Fruit fly (Drosophila melanogaster) whole organism, embryonic: ENCODE data around the gene Atat.

Experiments used
- Aef1 ChIP-seq: fragments of 200-800 bp; sonication (Bioruptor generic); IDR thresholded peaks from 3 replicates; pipeline ENCODE4 v1.3.6; 2022; ENCODE audit warnings: missing biosample characterization, missing genetic modification characterization
- Bteb2 ChIP-seq: fragments of 200-800 bp; sonication (Bioruptor generic); optimal IDR thresholded peaks from 2 replicates; lab custom pipeline; 2016; ENCODE audit warnings: missing biosample characterization, missing genetic modification characterization
- CG10431 ChIP-seq: fragments of 200-800 bp; sonication (Bioruptor generic); optimal IDR thresholded peaks from 3 replicates; lab custom pipeline; 2018; ENCODE audit warnings: missing biosample characterization, mild to moderate bottlenecking, missing genetic modification characterization
- CG10543 ChIP-seq: fragments of 200-800 bp; sonication (Bioruptor generic); optimal IDR thresholded peaks from 3 replicates; lab custom pipeline; 2017; ENCODE audit warnings: missing biosample characterization, mild to moderate bottlenecking, missing genetic modification characterization, moderate library complexity
- CG11504 ChIP-seq: fragments of 200-800 bp; sonication (Bioruptor generic); optimal IDR thresholded peaks from 3 replicates; lab custom pipeline; 2019; ENCODE audit warnings: missing biosample characterization, mild to moderate bottlenecking, missing genetic modification characterization, moderate library complexity
- CG12104 ChIP-seq: fragments of 200-800 bp; sonication (Bioruptor generic); optimal IDR thresholded peaks from 3 replicates; lab custom pipeline; 2016; ENCODE audit warnings: missing biosample characterization, missing genetic modification characterization
- CG12769 ChIP-seq: fragments of 200-800 bp; sonication (Bioruptor generic); optimal IDR thresholded peaks from 2 replicates; lab custom pipeline; 2019; ENCODE audit warnings: missing biosample characterization, mild to moderate bottlenecking, missing genetic modification characterization, moderate library complexity
- CG2116 ChIP-seq: fragments of 200-800 bp; sonication (Bioruptor generic); optimal IDR thresholded peaks from 3 replicates; lab custom pipeline; 2018; ENCODE audit warnings: missing biosample characterization, mild to moderate bottlenecking, missing genetic modification characterization
- CG2120 ChIP-seq: fragments of 200-800 bp; sonication (Bioruptor generic); optimal IDR thresholded peaks from 3 replicates; lab custom pipeline; 2016; ENCODE audit warnings: missing biosample characterization, missing genetic modification characterization
- CG3281 ChIP-seq: fragments of 200-800 bp; sonication (Bioruptor generic); optimal IDR thresholded peaks from 3 replicates; lab custom pipeline; 2017; ENCODE audit warnings: missing biosample characterization, mild to moderate bottlenecking, missing genetic modification characterization
- CG43689 ChIP-seq: fragments of 200-800 bp; sonication (Bioruptor generic); IDR thresholded peaks from 2 replicates; pipeline ENCODE4 v1.3.6; 2022; ENCODE audit warnings: missing biosample characterization, missing genetic modification characterization
- CG6654 ChIP-seq: fragments of 200-800 bp; sonication (Bioruptor generic); optimal IDR thresholded peaks from 2 replicates; lab custom pipeline; 2017; ENCODE audit warnings: missing biosample characterization, mild to moderate bottlenecking, missing genetic modification characterization
- CG6854 ChIP-seq: fragments of 200-800 bp; sonication (Bioruptor generic); optimal IDR thresholded peaks from 3 replicates; lab custom pipeline; 2017; ENCODE audit warnings: missing biosample characterization, mild to moderate bottlenecking, missing genetic modification characterization
- CG7556 ChIP-seq: fragments of 200-800 bp; sonication (Bioruptor generic); optimal IDR thresholded peaks from 2 replicates; lab custom pipeline; 2017; ENCODE audit warnings: missing biosample characterization, mild to moderate bottlenecking, missing genetic modification characterization
- CG7745 ChIP-seq: fragments of 200-800 bp; sonication (Bioruptor generic); optimal IDR thresholded peaks from 2 replicates; lab custom pipeline; 2018; ENCODE audit warnings: missing biosample characterization, mild to moderate bottlenecking, missing genetic modification characterization, moderate library complexity
- CG7786 ChIP-seq: fragments of 200-800 bp; sonication (Bioruptor generic); optimal IDR thresholded peaks from 2 replicates; lab custom pipeline; 2016; ENCODE audit warnings: missing biosample characterization, missing genetic modification characterization
- CG8478 ChIP-seq: fragments of >200 bp; optimal IDR thresholded peaks from 2 replicates; lab custom pipeline; 2018
- CG8924 ChIP-seq: fragments of 200-800 bp; optimal IDR thresholded peaks from 3 replicates; lab custom pipeline; 2019; ENCODE audit warnings: missing biosample characterization, mild to moderate bottlenecking, missing genetic modification characterization, moderate library complexity
- CG8944 ChIP-seq: fragments of 200-800 bp; sonication (Bioruptor generic); optimal IDR thresholded peaks from 3 replicates; lab custom pipeline; 2016; ENCODE audit warnings: missing biosample characterization, missing genetic modification characterization
- CG9437 ChIP-seq: fragments of 200-800 bp; sonication (Bioruptor generic); optimal IDR thresholded peaks from 2 replicates; lab custom pipeline; 2018; ENCODE audit warnings: missing biosample characterization, mild to moderate bottlenecking, missing genetic modification characterization
- CoRest ChIP-seq: fragments of 200-800 bp; sonication (Bioruptor generic); optimal IDR thresholded peaks from 3 replicates; lab custom pipeline; 2018; ENCODE audit warnings: missing biosample characterization, mild to moderate bottlenecking, missing genetic modification characterization, moderate library complexity
- D19A ChIP-seq: fragments of 200-800 bp; optimal IDR thresholded peaks from 3 replicates; lab custom pipeline; 2019; ENCODE audit warnings: missing biosample characterization, mild to moderate bottlenecking, missing genetic modification characterization, moderate library complexity
- Drgx ChIP-seq: fragments of 200-800 bp; sonication (Bioruptor generic); IDR thresholded peaks from 2 replicates; pipeline ENCODE4 v1.3.6; 2022; ENCODE audit warnings: missing biosample characterization, missing genetic modification characterization
- Ets65A ChIP-seq: fragments of 200-800 bp; sonication (Bioruptor generic); peaks from one replicate; lab custom pipeline; 2016; ENCODE audit warnings: missing biosample characterization, missing genetic modification characterization
- Fer1 ChIP-seq: fragments of 200-800 bp; sonication (Bioruptor generic); optimal IDR thresholded peaks from 2 replicates; lab custom pipeline; 2017; ENCODE audit warnings: missing biosample characterization, mild to moderate bottlenecking, missing genetic modification characterization
- Hr3 ChIP-seq: fragments of 200-800 bp; sonication (Bioruptor generic); optimal IDR thresholded peaks from 3 replicates; lab custom pipeline; 2016; ENCODE audit warnings: missing biosample characterization, missing genetic modification characterization
- Hr51 ChIP-seq, 2 experiments: fragments of 200-800 bp; sonication (Bioruptor generic); optimal IDR thresholded peaks; 2 replicates in 1 of 2; 3 replicates in 1 of 2; lab custom pipeline; 2016 to 2018; ENCODE audit warnings: missing biosample characterization in 2 of 2, missing genetic modification characterization in 2 of 2, mild to moderate bottlenecking in 1 of 2, moderate library complexity in 1 of 2
- Meics ChIP-seq: fragments of 200-800 bp; sonication (Bioruptor generic); optimal IDR thresholded peaks from 2 replicates; lab custom pipeline; 2017; ENCODE audit warnings: missing biosample characterization, mild to moderate bottlenecking, missing genetic modification characterization
- NFAT ChIP-seq: fragments of 200-800 bp; sonication (Bioruptor generic); IDR thresholded peaks from 2 replicates; pipeline ENCODE4 v1.3.6; 2022; ENCODE audit warnings: missing biosample characterization, missing genetic modification characterization
- Rx ChIP-seq: fragments of 200-800 bp; sonication (Bioruptor generic); IDR thresholded peaks from 2 replicates; pipeline ENCODE4 v1.3.6; 2022; ENCODE audit warnings: missing biosample characterization, missing genetic modification characterization
- ash1 ChIP-seq: fragments of 200-800 bp; sonication (Bioruptor generic); optimal IDR thresholded peaks from 2 replicates; lab custom pipeline; 2018; ENCODE audit warnings: missing biosample characterization, mild to moderate bottlenecking, missing genetic modification characterization
- az2 ChIP-seq: fragments of 200-800 bp; sonication (Bioruptor generic); optimal IDR thresholded peaks from 3 replicates; lab custom pipeline; 2016; ENCODE audit warnings: missing biosample characterization, missing genetic modification characterization
- chif ChIP-seq, 2 experiments: fragments of 200-800 bp; sonication (Bioruptor generic); optimal IDR thresholded peaks; 3 replicates each; lab custom pipeline; 2016; ENCODE audit warnings: missing biosample characterization in 2 of 2, missing genetic modification characterization in 2 of 2
- dm ChIP-seq: fragments of 200-800 bp; sonication (Bioruptor generic); optimal IDR thresholded peaks from 3 replicates; lab custom pipeline; 2016; ENCODE audit warnings: missing biosample characterization, missing genetic modification characterization
- fd96Cb ChIP-seq: fragments of 200-800 bp; sonication (Bioruptor generic); optimal IDR thresholded peaks from 2 replicates; lab custom pipeline; 2018; ENCODE audit warnings: missing biosample characterization, mild to moderate bottlenecking, missing genetic modification characterization, moderate library complexity
- gcm ChIP-seq: fragments of 200-800 bp; sonication (Bioruptor generic); optimal IDR thresholded peaks from 2 replicates; lab custom pipeline; 2019; ENCODE audit warnings: missing biosample characterization, mild to moderate bottlenecking, missing genetic modification characterization, moderate library complexity
- ind ChIP-seq: fragments of 200-800 bp; sonication (Bioruptor generic); optimal IDR thresholded peaks from 3 replicates; lab custom pipeline; 2016; ENCODE audit warnings: missing biosample characterization, missing genetic modification characterization
- lab ChIP-seq: fragments of 200-800 bp; sonication (Bioruptor generic); optimal IDR thresholded peaks from 3 replicates; lab custom pipeline; 2017; ENCODE audit warnings: missing biosample characterization, missing genetic modification characterization, mild to moderate bottlenecking, moderate library complexity, missing genetic modification reagents
- nmo ChIP-seq: fragments of 200-800 bp; sonication (Bioruptor generic); optimal IDR thresholded peaks from 2 replicates; lab custom pipeline; 2018; ENCODE audit warnings: missing biosample characterization, mild to moderate bottlenecking, missing genetic modification characterization, moderate library complexity
- phol ChIP-seq: fragments of 200-800 bp; sonication (Bioruptor generic); optimal IDR thresholded peaks from 3 replicates; lab custom pipeline; 2018; ENCODE audit warnings: missing biosample characterization, mild to moderate bottlenecking, missing genetic modification characterization, moderate library complexity
- pita ChIP-seq: fragments of 200-800 bp; sonication (Bioruptor generic); optimal IDR thresholded peaks from 2 replicates; lab custom pipeline; 2017; ENCODE audit warnings: missing biosample characterization, mild to moderate bottlenecking, missing genetic modification characterization
- repo ChIP-seq: fragments of 200-800 bp; sonication (Bioruptor generic); optimal IDR thresholded peaks from 2 replicates; lab custom pipeline; 2016; ENCODE audit warnings: missing biosample characterization, missing genetic modification characterization
- sens ChIP-seq: fragments of 200-800 bp; sonication (Bioruptor generic); peaks from one replicate; lab custom pipeline; 2016; ENCODE audit warnings: missing biosample characterization, missing genetic modification characterization
- shn ChIP-seq: fragments of 200-800 bp; sonication (Bioruptor generic); optimal IDR thresholded peaks from 3 replicates; lab custom pipeline; 2016; ENCODE audit warnings: missing biosample characterization, missing genetic modification characterization
- sisA ChIP-seq: fragments of 200-800 bp; sonication (Bioruptor generic); IDR thresholded peaks from 2 replicates; pipeline ENCODE4 v1.3.6; 2022; ENCODE audit warnings: missing biosample characterization, missing genetic modification characterization
- slbo ChIP-seq: fragments of 200-800 bp; sonication (Bioruptor generic); IDR thresholded peaks from 2 replicates; pipeline ENCODE4 v1.3.6; 2022; ENCODE audit warnings: missing biosample characterization, missing genetic modification characterization
- sqz ChIP-seq: fragments of 200-800 bp; sonication (Bioruptor generic); optimal IDR thresholded peaks from 3 replicates; lab custom pipeline; 2018; ENCODE audit warnings: missing biosample characterization, mild to moderate bottlenecking, missing genetic modification characterization
- tgo ChIP-seq: fragments of 200-800 bp; sonication (Bioruptor generic); IDR thresholded peaks from 3 replicates; pipeline ENCODE4 v1.3.6; 2022; ENCODE audit warnings: missing biosample characterization, missing genetic modification characterization
- wek ChIP-seq: fragments of 200-800 bp; sonication (Bioruptor generic); optimal IDR thresholded peaks from 3 replicates; lab custom pipeline; 2018; ENCODE audit warnings: missing biosample characterization, mild to moderate bottlenecking, missing genetic modification characterization, moderate library complexity
- zen2 ChIP-seq: fragments of 200-800 bp; sonication (Bioruptor generic); IDR thresholded peaks from 3 replicates; pipeline ENCODE4 v1.3.6; 2022; ENCODE audit warnings: missing biosample characterization, missing genetic modification characterization; ENCODE audit not compliant: partially characterized antibody
- zfh1 ChIP-seq: fragments of 200-800 bp; sonication (Bioruptor generic); IDR thresholded peaks from 3 replicates; pipeline ENCODE4 v1.3.6; 2022; ENCODE audit warnings: missing biosample characterization, missing genetic modification characterization

Gene Atat

DNA sequence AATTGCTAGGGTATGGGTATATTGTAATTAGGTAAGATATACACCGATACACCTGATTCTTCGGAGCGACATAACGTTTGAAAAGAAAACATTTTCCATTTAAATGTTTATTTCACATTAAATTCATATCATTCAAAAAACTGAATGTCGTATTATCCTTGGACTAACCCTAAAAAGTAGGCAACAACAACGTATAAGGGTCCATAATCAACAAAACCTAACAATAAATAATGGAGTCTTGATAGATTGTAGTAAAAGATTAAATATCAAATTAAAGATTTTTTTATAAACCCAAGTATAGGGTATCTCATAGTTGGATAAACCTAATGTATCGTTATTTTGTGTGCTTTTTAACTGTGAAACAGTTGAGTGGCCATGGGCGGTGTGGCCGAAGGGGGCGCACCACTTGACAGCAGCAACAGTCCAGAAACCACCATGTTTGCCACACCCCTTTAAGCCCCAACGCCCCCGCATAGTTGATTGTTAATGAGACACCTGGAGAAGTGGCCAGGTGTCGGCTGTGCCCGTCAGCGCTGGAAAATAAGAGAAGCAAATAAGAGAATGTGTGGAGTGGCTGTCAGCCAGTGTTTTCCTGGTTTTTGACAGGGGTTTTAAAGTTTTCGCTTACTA is 41.8 kb upstream of the Atat start (continued):
- TF ChIP-seq sqz (GFP tag; lab: Kevin White, UChicago) (no peak), CG12104 (GFP tag; lab: Kevin White, UChicago) (peak; percentile 41), CG7745 (tag; lab: Kevin White, UChicago) (no peak), zfh1 (no peak), CG3281 (GFP tag; lab: Kevin White, UChicago) (peak; percentile 51), dm (GFP tag; lab: Kevin White, UChicago) (no peak), Hr51 (GFP tag; optimal IDR thresholded peaks at IDR 0.05; lab: Kevin White, UChicago) (peak in 1 of 2 experiments; percentile 24), chif (GFP tag; optimal IDR thresholded peaks at IDR 0.05; lab: Kevin White, UChicago) (peak in 1 of 2 experiments; percentile 9), sisA (GFP tag; lab: Robert Waterston, UW) (no peak), CG10543 (GFP tag; lab: Kevin White, UChicago) (no peak), NFAT (GFP tag; lab: Robert Waterston, UW) (no peak), wek (GFP tag; lab: Kevin White, UChicago) (no peak), CG7556 (GFP tag; lab: Kevin White, UChicago) (peak; percentile 56), CG7786 (GFP tag; lab: Kevin White, UChicago) (peak; percentile 13), CG6654 (GFP tag; lab: Kevin White, UChicago) (no peak), CG10431 (GFP tag; lab: Kevin White, UChicago) (no peak), Hr3 (GFP tag; lab: Kevin White, UChicago) (peak; percentile 1), CG12769 (tag; lab: Kevin White, UChicago) (peak; percentile 27), repo (GFP tag; lab: Kevin White, UChicago) (no peak), CG2120 (GFP tag; lab: Kevin White, UChicago) (peak; percentile 66), nmo (GFP tag; lab: Kevin White, UChicago) (peak; percentile 38), Drgx (GFP tag; lab: Robert Waterston, UW) (no peak), Rx (GFP tag; lab: Robert Waterston, UW) (no peak), sens (GFP tag; lab: Kevin White, UChicago) (peak; percentile 82), CG6854 (GFP tag; lab: Kevin White, UChicago) (peak; percentile 45), pita (GFP tag; lab: Kevin White, UChicago) (no peak), CG8924 (tag; lab: Kevin White, UChicago) (peak; percentile 27), Aef1 (GFP tag; lab: Robert Waterston, UW) (no peak), Meics (GFP tag; lab: Kevin White, UChicago) (peak; percentile 62), Ets65A (GFP tag; lab: Kevin White, UChicago) (peak; percentile 80), CG9437 (GFP tag; lab: Kevin White, UChicago) (peak; percentile 11), lab (GFP tag; lab: Kevin White, UChicago) (peak; percentile 21), CG11504 (tag; lab: Kevin White, UChicago) (peak; percentile 66), slbo (GFP tag; lab: Robert Waterston, UW) (peak; percentile 35), ash1 (GFP tag; lab: Kevin White, UChicago) (no peak), zen2 (no peak), Bteb2 (GFP tag; lab: Kevin White, UChicago) (no peak), shn (GFP tag; lab: Kevin White, UChicago) (peak; percentile 15), gcm (no peak), tgo (no peak), az2 (GFP tag; lab: Kevin White, UChicago) (no peak), ind (GFP tag; lab: Kevin White, UChicago) (peak; percentile 34), phol (tag; lab: Kevin White, UChicago) (peak; percentile 59), CG8478 (lab: Kevin White, UChicago) (no peak), CG8944 (GFP tag; lab: Kevin White, UChicago) (no peak), fd96Cb (tag; lab: Kevin White, UChicago) (peak; percentile 33), CG2116 (GFP tag; lab: Kevin White, UChicago) (no peak), CG43689 (GFP tag; lab: Robert Waterston, UW) (no peak), Fer1 (GFP tag; lab: Kevin White, UChicago) (peak; percentile 44), D19A (tag; lab: Kevin White, UChicago) (peak; percentile 74), CoRest (tag; lab: Kevin White, UChicago) (peak; percentile 61)
